Fruit fly (Drosophila melanogaster): ENCODE data around the gene GluRIIB.

The GluRIIB gene

dm6 chr2L:5546518-5547287, 12.4 kb upstream of the GluRIIB start, which contains the start of gene Oscillin (continued):
- peak; percentile 18 for TF ChIP-seq CG1602 (GFP tag; optimal IDR thresholded peaks at IDR 0.05)
- peak; percentile 76 for TF ChIP-seq Nf-YB (GFP tag; optimal IDR thresholded peaks at IDR 0.05)
- no peak for TF ChIP-seq fru (optimal IDR thresholded peaks at IDR 0.05)
- peak; percentile 91 for TF ChIP-seq sna (GFP tag; IDR thresholded peaks at IDR 0.05; ENCODE audit: partially characterized antibody)
- TF ChIP-seq ken (GFP tag; IDR thresholded peaks at IDR 0.05): peak; percentile 68; the same call in 2 of the 3 replicates
- TF ChIP-seq dysf (GFP tag; IDR thresholded peaks at IDR 0.05): peak; percentile 81
- TF ChIP-seq CG7987 (GFP tag; optimal IDR thresholded peaks at IDR 0.05): peak; percentile 44
- TF ChIP-seq D (optimal IDR thresholded peaks at IDR 0.05): no peak
- peak; percentile 77 for TF ChIP-seq D (GFP tag; optimal IDR thresholded peaks at IDR 0.05)
- no peak for TF ChIP-seq CG13424 (tag; optimal IDR thresholded peaks at IDR 0.05)
- peak; percentile 54; the same call in 1 of the 2 replicates for TF ChIP-seq CG17612 (GFP tag; IDR thresholded peaks at IDR 0.05)
- TF ChIP-seq org-1 (GFP tag; optimal IDR thresholded peaks at IDR 0.05): peak; percentile 52
- peak; percentile 82 for TF ChIP-seq lmd (GFP tag; IDR thresholded peaks at IDR 0.05)
- peak; percentile 64; the same call in 1 of the 2 replicates for TF ChIP-seq Bgb (GFP tag; IDR thresholded peaks at IDR 0.05; ENCODE audit: partially characterized antibody)
- TF ChIP-seq mam (GFP tag; optimal IDR thresholded peaks at IDR 0.05): peak; percentile 41
- no peak for TF ChIP-seq pfk (GFP tag; optimal IDR thresholded peaks at IDR 0.05)
- peak; percentile 49 for TF ChIP-seq YL-1 (GFP tag; optimal IDR thresholded peaks at IDR 0.05)
- TF ChIP-seq CG6683 (GFP tag; optimal IDR thresholded peaks at IDR 0.05): peak; percentile 74
- TF ChIP-seq CG4707 (GFP tag; optimal IDR thresholded peaks at IDR 0.05): no peak
- peak; percentile 32 for TF ChIP-seq Sry-δ (GFP tag; optimal IDR thresholded peaks at IDR 0.05)
- peak; percentile 40 for TF ChIP-seq CG9437 (GFP tag; optimal IDR thresholded peaks at IDR 0.05)
- peak in 1 of 2 experiments; percentile 33 for TF ChIP-seq crp (GFP tag; optimal IDR thresholded peaks at IDR 0.05)
- peak in 1 of 2 experiments; percentile 80 for TF ChIP-seq Eip74EF (GFP tag; optimal IDR thresholded peaks at IDR 0.05)
- TF ChIP-seq gro (GFP tag; optimal IDR thresholded peaks at IDR 0.05): peak; percentile 14
- TF ChIP-seq slbo (GFP tag; IDR thresholded peaks at IDR 0.05): peak; percentile 79
- no peak for TF ChIP-seq Dip2 (GFP tag; IDR thresholded peaks at IDR 0.05)
- TF ChIP-seq oc (tag; optimal IDR thresholded peaks at IDR 0.05): peak; percentile 87
- peak; percentile 29 for TF ChIP-seq Oli (tag; optimal IDR thresholded peaks at IDR 0.05)
- TF ChIP-seq cg (GFP tag; optimal IDR thresholded peaks at IDR 0.05): peak; percentile 75
- peak; percentile 68; the same call in 2 of the 3 replicates for TF ChIP-seq CG16813 (GFP tag; IDR thresholded peaks at IDR 0.05; ENCODE audit: partially characterized antibody)
- peak; percentile 81 for TF ChIP-seq sob (GFP tag; IDR thresholded peaks at IDR 0.05)
- TF ChIP-seq lbe (GFP tag; optimal IDR thresholded peaks at IDR 0.05): peak; percentile 64
- peak; percentile 86 for TF ChIP-seq CG7556 (GFP tag; optimal IDR thresholded peaks at IDR 0.05)
- peak; percentile 64 for TF ChIP-seq wor (GFP tag; IDR thresholded peaks at IDR 0.05)
- TF ChIP-seq GATAe (GFP tag; conservative IDR thresholded peaks at IDR 0.05): no peak
- no peak for TF ChIP-seq NC2β (GFP tag; optimal IDR thresholded peaks at IDR 0.05)
- TF ChIP-seq CG11085 (GFP tag; IDR thresholded peaks at IDR 0.05): peak; percentile 71
- TF ChIP-seq br (optimal IDR thresholded peaks at IDR 0.05): no peak
- peak; percentile 62 for TF ChIP-seq slou (GFP tag; optimal IDR thresholded peaks at IDR 0.05)
- peak; percentile 87 for TF ChIP-seq ara (GFP tag; IDR thresholded peaks at IDR 0.05)
- TF ChIP-seq ERR (GFP tag; optimal IDR thresholded peaks at IDR 0.05): peak; percentile 43
- TF ChIP-seq CG6272 (GFP tag; IDR thresholded peaks at IDR 0.05): peak; percentile 55; the same call in 1 of the 2 replicates
- peak; percentile 30 for TF ChIP-seq Mad (GFP tag; optimal IDR thresholded peaks at IDR 0.05)
- peak; percentile 89 for TF ChIP-seq phol (tag; optimal IDR thresholded peaks at IDR 0.05)
- TF ChIP-seq CG33213 (GFP tag; optimal IDR thresholded peaks at IDR 0.05): peak; percentile 41
- TF ChIP-seq CG12104 (GFP tag; optimal IDR thresholded peaks at IDR 0.05): peak; percentile 80
- peak; percentile 80 for TF ChIP-seq CG6689 (GFP tag; IDR thresholded peaks at IDR 0.05)
- no peak for TF ChIP-seq CG4617 (GFP tag; optimal IDR thresholded peaks at IDR 0.05; ENCODE audit: borderline replicate concordance)
- peak; percentile 86 for TF ChIP-seq HHEX (GFP tag; optimal IDR thresholded peaks at IDR 0.05)

All from whole organism, embryonic.